Worm (Caenorhabditis elegans): ENCODE measurements around the gene npr-25.

npr-25 gene

DNA sequence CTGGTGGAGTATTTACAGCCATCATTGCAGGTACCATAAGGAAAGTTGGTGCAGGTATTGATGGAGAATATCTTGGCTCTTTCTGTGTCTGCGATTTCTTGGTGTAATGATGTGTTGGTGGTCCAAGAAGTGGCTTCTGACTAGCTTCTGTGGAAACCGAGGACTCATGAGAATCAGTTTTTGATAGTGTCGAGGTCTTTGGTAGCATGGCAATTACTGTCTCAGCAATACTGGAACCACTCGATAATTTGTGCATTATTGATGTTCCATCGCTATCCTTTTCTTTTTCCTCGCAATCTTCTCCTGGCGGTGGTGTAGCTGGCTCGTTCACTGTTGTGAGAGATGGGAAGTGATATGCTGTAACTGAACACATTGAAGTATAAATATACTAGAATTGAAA lies 10.8 kb upstream of the npr-25 start:
- TF ChIP-seq unc-62 (GFP tag; optimal IDR thresholded peaks at IDR 0.05): no peak

DNA sequence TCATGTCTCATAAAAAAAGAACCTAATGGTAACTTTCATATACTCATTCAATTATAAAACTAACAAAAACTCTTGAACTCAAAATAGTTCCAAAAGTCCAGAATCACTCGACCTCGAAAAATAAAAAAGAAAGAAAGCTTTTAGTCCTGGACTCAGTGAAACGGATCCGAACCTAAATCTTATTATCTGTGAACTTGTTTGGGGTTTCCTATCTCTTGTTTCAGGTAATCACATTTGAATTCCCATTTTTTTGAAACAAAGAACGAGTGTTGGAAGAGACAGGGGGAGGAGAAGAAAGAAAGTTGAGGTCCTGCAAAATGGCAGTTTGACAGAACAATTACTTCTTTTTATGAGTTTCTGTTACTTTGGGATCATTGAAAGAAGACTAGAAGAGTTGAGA lies 1.5 kb upstream of the npr-25 start:
- TF ChIP-seq unc-62 (GFP tag; optimal IDR thresholded peaks at IDR 0.05): no peak

DNA sequence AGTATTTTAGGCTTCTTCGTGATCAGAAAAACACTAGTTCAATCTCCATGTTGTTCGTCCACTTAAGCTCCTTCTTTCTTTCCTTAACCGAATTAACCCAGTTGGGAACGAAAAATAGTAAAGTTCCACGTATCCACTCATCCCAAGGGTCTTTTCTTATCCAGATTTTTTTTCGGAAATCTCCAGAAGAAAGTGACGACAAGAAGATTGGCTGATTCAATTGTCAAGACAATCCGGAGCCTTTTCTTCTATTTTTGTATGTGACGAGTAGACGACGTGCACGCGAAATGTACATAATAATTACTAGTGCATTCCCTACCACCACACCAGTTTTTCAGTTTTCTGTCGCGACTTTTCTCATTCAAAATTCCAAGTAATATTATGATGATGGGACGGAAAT lies 1.5 kb downstream of the npr-25 start:
- TF ChIP-seq unc-62 (GFP tag; optimal IDR thresholded peaks at IDR 0.05): no peak

DNA sequence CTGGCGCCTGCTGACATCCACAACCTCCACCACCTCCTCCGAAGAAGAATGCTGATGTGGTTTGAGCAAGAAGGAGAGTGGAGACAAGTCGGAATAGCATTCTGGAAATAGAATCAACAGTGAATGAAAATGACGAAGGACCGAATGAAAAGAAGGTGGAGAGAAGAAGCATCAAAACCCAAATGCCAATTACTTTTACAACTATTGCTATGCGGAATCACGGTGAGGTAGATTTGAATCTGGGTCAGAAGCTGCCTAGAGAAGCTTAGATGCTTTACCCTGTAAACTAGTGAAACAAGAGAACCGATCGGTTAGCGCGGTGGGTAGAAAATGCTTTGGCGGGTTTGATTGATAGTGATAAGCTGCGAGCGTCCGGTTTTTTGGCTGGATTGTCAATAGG lies 5.9 kb downstream of the npr-25 start, which contains the start of gene grl-7:
TSS of gene grl-7 (minus strand) at position 101 of the 400 bp plus-strand sequence.
- no peak for TF ChIP-seq unc-62 (GFP tag; optimal IDR thresholded peaks at IDR 0.05)

DNA sequence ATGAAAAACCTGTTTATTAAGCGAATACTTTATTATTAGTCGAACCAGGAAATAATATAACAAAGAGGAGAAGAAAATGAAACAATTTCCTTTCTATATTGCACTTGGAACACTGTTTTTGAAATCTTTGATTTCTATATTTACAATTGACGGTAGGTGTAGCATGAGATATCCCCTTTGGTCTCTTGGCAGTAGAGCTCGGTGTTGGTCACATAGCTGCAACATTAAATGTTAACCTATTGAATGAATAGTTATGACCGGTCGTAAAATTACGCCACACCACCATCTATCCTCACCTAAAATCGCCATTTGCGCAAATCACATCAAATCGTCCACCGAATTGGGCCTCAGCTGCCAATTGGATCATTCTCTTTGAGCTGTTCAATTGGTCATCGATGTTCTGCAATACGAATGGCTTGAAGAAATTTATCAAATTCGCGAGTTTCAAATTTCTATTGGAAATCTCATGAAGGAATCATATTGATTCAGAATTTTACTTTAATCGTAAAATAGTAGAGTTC lies 7.9 kb downstream of the npr-25 start:
- no peak for TF ChIP-seq unc-62 (GFP tag; optimal IDR thresholded peaks at IDR 0.05)

DNA sequence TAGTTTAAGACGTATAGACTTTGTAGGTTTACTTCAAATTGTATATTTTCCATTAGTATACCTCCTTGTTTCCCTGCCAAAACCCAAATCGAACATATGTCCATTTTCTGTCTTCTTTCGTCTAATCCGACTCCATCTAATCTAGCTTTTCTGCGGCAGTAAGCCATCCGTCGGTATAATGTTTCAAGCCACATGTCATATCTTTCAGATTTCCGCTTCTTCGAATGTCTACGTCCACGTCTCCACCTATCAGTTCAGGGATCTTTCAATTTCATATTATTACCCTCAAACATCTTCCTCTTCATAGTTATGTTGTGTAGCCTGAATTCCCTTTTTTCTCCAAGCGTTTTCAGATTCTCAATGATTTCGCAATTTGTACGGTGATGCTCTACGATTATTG lies 8.7 kb downstream of the npr-25 start:
- TF ChIP-seq unc-62 (GFP tag; optimal IDR thresholded peaks at IDR 0.05): no peak

DNA sequence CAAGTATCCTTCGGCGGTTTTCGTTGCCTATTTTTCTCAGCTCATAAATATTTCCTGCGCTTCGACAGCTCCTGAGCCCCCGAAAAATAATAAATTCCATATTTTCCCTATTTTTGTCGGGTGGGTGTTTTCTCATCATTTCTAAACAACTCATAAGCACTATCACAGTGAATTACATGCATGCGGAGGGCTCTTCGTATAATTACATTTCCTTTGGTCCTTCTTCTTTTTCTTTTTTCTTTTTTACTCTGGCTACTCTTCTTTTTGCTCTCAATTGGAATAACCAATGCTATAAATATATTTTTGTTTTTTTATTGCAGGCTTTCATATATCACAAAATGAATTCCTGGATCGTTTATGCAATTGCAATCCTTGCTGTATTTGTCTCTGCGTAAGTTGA lies 10.9 kb downstream of the npr-25 start, which contains the start of gene T02E9.5:
TSS of gene T02E9.5 (plus strand) at position 321 of the 400 bp plus-strand sequence.
- TF ChIP-seq unc-62 (GFP tag; optimal IDR thresholded peaks at IDR 0.05): no peak

DNA sequence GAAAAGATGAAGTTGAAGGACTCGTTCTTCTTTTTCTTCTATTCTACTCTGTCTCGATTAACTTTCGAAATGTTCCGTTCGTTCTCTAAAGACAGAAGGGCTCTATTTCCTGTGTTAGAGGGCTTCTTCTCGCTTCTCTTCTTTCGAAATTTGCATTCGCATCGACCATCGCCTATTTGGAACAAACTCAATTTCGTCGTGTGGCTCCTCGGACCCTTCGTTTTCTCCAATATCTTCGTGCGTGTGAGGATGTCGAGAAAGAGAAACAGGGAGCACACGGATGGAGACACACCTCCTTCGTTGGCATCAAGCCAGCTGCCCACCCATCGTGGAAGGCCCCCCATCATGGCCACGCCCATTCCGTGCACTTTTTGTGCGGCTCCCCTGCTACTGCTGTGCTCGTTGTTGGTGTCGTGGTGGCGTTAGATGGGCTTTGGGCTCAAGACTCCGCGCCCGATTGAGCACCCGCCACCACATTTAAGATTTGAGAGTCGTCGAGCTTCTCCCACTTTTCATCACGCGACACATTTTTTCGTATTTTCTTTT lies 11.6 kb downstream of the npr-25 start:
- no peak for TF ChIP-seq unc-62 (GFP tag; optimal IDR thresholded peaks at IDR 0.05)

DNA sequence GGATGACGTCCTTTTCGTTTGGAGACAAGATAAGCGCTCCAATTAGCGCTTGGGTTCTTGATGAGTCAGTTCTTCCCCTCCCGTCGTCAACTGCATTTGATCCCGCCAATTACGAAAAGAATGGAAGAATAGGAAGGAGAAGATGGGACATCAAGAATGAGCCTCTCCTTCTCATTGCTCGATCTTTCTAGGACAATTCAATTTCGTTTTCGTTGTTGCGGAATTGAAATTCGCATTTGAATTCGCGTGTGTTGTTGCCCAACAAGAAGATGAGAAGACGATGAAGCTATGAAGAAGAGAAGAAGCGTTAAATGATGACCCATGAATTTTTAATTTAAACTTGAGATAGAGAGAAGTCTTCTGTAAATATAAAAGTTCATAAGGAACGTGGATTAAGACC lies 15.9 kb downstream of the npr-25 start:
- TF ChIP-seq unc-62 (GFP tag; optimal IDR thresholded peaks at IDR 0.05): no peak

DNA sequence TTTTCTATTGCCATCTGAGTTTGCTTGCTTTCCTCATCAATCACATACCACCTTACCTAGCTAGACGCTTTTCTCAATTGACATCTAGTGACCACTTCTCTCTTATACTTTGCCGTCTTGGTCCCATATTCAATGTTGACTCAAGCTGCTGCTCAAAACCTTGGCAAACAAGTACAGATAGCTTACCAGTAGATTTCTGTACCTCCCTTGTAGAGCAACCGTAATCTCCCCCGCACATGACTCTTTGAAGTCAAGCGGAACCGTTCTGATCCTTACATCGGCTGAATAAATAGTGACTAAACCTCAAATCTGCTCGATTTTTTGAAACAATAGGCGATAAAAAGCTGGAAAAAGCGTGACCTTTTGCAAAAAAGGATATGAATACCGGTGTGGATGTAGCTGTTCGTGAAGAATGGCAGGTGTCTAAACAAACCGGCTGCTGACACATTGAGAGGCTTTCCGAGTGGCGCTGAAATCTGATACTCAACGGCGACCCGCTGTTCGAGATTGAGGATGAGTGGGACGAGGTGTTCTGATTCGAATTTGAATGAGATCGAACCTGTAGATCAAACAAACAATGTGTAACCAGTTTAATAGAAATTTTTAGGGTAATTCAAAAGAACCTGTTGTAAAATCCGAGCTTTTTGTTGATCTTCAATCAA lies 16.9 kb downstream of the npr-25 start:
- no peak for TF ChIP-seq unc-62 (GFP tag; optimal IDR thresholded peaks at IDR 0.05)

DNA sequence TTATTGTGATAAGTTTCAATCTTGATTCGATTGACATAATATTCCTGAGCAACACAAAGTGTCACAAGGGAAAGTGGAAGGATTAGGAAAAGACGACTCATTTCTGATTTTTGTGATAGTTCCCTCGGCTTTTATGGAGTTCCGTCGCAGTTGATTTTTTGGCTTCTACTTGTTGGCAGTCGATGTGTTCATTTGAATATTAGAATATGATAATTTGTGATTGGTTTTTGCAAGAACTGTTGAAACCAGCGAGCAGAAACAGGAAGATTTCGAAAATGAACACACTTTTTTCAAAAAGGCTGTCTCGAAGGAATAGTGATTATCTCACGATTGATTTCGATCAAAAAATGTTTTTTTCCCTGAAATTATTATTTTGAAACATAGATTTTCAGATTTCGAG lies 18.6 kb downstream of the npr-25 start, which contains the start of gene T02E9.6:
TSS of gene T02E9.6 (minus strand) at position 101 of the 400 bp plus-strand sequence.
- TF ChIP-seq unc-62 (GFP tag; optimal IDR thresholded peaks at IDR 0.05): no peak

DNA sequence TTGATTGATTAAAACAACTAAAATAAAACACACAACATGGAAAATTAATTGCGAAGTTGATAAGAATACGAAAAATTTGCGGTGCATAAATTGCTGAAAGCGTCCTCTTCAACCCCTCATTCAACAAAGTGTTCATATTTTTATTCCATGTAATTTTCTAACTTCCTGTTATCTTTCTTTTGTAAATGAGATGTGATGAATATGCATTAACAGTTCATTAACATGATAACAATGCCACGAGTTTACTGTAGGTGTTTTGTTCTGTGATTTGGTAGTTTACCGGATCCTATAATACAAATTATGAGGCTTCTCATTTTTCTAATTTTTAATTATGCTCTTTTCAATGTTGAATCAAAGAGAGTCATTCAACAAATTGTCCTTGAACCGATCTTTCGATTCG lies 23.7 kb downstream of the npr-25 start, which contains the start of gene F47G9.6:
TSS of gene F47G9.6 (plus strand) at position 301 of the 400 bp plus-strand sequence.
- TF ChIP-seq unc-62 (GFP tag; optimal IDR thresholded peaks at IDR 0.05): no peak

DNA sequence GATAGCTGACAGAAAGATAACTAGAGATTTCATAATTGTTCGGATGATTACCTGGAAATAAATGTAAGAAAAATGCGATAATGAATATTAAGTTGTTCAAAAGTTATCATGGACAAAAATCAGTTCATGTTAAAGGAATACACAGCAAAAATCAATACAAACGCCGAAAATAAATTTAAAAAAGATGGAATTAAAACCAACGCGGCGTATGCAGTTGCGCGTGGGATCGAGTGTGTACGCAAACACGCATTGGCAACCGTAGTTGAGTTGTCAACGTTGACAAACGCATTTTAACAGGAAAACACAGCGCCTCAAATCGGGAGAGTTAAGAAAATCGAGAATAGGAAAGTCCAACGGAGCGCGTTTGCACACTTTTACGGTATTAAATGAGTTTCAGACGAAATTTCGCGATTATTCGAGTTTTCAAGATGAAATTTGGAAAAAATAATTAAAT lies 25.9 kb downstream of the npr-25 start, which contains the start of gene tmed-10:
TSS of gene tmed-10 (minus strand) at position 51 of the 454 bp plus-strand sequence.
- TF ChIP-seq unc-62 (GFP tag; optimal IDR thresholded peaks at IDR 0.05): no peak

DNA sequence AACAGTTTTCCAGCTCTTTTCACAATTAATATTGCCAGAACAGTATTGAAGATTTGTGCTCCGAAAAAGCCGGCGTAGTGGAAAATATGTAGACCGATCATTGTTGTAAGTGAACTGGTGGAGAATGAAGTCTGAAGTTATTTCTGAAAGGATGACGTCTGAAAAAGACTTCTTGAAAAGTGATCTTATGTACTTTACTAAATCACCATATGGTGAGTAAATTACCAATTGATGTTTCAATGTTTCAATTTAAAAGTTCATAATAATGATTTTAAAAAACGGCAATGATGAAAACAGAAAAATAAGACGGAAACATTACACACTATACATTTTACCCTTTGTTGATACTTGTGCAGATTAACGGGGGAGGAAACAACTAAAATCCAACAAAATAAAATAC lies 29.1 kb downstream of the npr-25 start, which contains the start of gene str-141:
TSS of gene str-141 (minus strand) at position 101 of the 400 bp plus-strand sequence.
- no peak for TF ChIP-seq unc-62 (GFP tag; optimal IDR thresholded peaks at IDR 0.05)

DNA sequence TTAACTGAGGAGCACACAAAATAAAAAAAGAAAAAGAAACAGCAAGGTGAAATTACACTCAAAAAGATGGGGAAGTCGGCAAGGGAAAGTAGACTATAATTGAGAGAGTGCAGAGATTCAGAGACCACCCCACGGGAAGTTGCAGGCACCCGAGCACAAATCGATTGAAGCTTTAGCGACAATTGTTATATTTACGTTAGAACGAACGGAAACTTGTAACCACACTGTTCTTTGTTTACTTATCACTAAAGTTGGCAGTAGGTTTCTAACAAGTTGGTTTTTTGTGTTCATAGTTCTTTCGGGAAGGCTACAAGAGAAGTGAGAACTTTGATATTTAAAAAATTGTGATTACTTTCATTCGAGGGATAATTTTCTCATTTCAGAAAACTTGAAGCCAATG lies 31.1 kb downstream of the npr-25 start, which contains the start of gene F47G9.4:
TSS of gene F47G9.4 (minus strand) at position 98 of the 400 bp plus-strand sequence.
- no peak for TF ChIP-seq unc-62 (GFP tag; optimal IDR thresholded peaks at IDR 0.05)

DNA sequence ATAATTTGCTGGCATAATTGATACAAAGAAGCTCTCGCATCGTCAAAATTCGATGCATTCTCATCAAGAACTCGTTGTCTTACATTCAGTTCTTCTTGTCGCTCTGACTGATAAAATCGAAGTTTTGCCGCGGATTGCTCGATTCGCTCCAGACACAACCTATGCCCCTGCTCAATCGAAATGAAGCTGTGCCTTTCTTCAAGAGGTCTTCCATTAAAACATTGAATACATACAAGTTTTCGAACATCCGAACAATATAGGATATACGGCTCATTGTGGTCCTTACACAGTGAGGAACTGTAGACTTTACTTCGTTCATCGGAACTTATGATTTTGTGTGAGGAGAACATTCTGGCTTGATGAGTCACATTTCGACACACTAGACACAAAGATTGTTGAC lies 31.9 kb downstream of the npr-25 start:
- no peak for TF ChIP-seq unc-62 (GFP tag; optimal IDR thresholded peaks at IDR 0.05)

DNA sequence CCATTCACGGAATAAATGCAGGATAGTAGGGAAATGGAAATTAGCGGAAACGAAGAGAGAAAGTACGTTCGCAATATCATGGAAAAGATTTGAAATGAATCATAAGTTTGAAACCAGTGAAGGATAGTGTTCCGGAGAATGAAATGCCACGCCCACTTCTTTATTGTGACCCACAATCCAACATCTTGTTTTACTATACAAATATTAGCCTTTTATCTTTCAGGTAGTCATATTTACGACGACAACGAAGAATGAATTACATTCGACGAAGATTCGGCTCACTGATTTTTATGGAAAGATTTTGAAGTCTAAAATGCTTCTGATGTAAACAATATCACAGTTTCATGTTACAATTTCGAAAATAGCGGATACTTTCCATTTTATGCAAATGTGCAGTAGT lies 36.0 kb downstream of the npr-25 start, which contains the start of gene cutl-18:
TSS of gene cutl-18 (minus strand) at position 101 of the 400 bp plus-strand sequence.
- no peak for TF ChIP-seq unc-62 (GFP tag; optimal IDR thresholded peaks at IDR 0.05)

Measured in whole organism, dauer.